Fruit fly (Drosophila melanogaster) whole organism: ENCODE data around the gene ro.

Source experiments
- CG8478 ChIP-seq: fragments of >200 bp; optimal IDR thresholded peaks from 2 replicates; lab custom pipeline; 2018; ENCODE audit warnings: inconsistent platforms
- Dll ChIP-seq: fragments of >200 bp; optimal IDR thresholded peaks from 2 replicates; lab custom pipeline; 2017
- pan ChIP-seq: fragments of >200 bp; optimal IDR thresholded peaks from 2 replicates; lab custom pipeline; 2017
- psq ChIP-seq: fragments of >200 bp; optimal IDR thresholded peaks from 2 replicates; lab custom pipeline; 2017
- usp ChIP-seq: fragments of >200 bp; optimal IDR thresholded peaks from 2 replicates; lab custom pipeline; 2017; ENCODE audit warnings: missing biosample characterization, missing genetic modification characterization, mixed read lengths

DNA sequence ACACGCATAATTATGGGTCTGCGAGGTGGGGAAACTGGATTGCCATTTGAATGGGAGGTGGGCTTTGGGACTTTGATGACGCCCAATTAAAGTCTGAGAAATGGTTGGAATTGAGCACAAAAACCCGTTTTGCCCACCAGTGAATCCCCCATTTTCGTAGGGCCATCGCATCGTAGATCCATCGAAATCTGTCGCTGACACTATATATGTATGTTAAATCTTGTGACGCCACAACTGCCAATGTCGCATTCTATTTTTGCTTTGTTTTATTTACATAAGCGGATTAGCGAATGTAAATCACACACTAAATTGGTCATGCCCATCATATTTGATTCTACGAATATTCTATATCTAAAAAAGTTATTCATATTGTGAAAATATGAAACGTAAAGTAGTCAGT lies 45.5 kb upstream of the ro start:
- TF ChIP-seq Dll (no peak), psq (lab: Kevin White, UChicago) (no peak), pan (lab: Kevin White, UChicago) (no peak), usp (GFP tag; lab: Kevin White, UChicago) (no peak), CG8478 (no peak)
